Worm (Caenorhabditis elegans): Measurements from ENCODE around the gene spot-1.

- TF ChIP-seq W03F9.2 (tag; optimal IDR thresholded peaks at IDR 0.05), result no peak
- no peak for TF ChIP-seq him-1 (tag; optimal IDR thresholded peaks at IDR 0.05)
- TF ChIP-seq dao-5 (tag; optimal IDR thresholded peaks at IDR 0.05), result no peak
Observed at ce11 chrIII:7296092-7296668, 19.1 kb upstream of the spot-1 start.

Data from whole organism, L4/young adult.